Worm (Caenorhabditis elegans): Measurements from ENCODE around the gene byn-1.
A peak's percentile ranks its signal among the peaks of the same experiment; 100 is the strongest.

The byn-1 gene

ce11 chrIII:6888497-6888896 is 43.3 kb upstream of the byn-1 start (continued):
- TF ChIP-seq fkh-8 (tag; optimal IDR thresholded peaks at IDR 0.05) = no peak
- TF ChIP-seq irx-1 (tag; optimal IDR thresholded peaks at IDR 0.05) = no peak
- no peak for TF ChIP-seq alr-1 (tag; optimal IDR thresholded peaks at IDR 0.05; ENCODE audit: borderline replicate concordance)
- no peak for TF ChIP-seq sox-4 (tag; optimal IDR thresholded peaks at IDR 0.05)
- no peak for TF ChIP-seq aly-2 (tag; optimal IDR thresholded peaks at IDR 0.05)
- no peak for TF ChIP-seq xbp-1 (tag; optimal IDR thresholded peaks at IDR 0.05)
- TF ChIP-seq tlp-1 (tag; optimal IDR thresholded peaks at IDR 0.05) = no peak
- no peak for TF ChIP-seq nhr-237 (tag; optimal IDR thresholded peaks at IDR 0.05)
- TF ChIP-seq grh-1 (GFP tag; IDR thresholded peaks at IDR 0.05) = no peak
- TF ChIP-seq nhr-85 (tag) = no peak
- peak; percentile 31 for TF ChIP-seq snu-23 (GFP tag; optimal IDR thresholded peaks at IDR 0.05)
- no peak for TF ChIP-seq hlh-4 (tag; optimal IDR thresholded peaks at IDR 0.05)
- TF ChIP-seq isw-1 (GFP tag; IDR thresholded peaks at IDR 0.05) = no peak
- no peak for TF ChIP-seq jun-1 (tag; optimal IDR thresholded peaks at IDR 0.05)
- TF ChIP-seq ceh-90 (tag; optimal IDR thresholded peaks at IDR 0.05) = no peak
- TF ChIP-seq nhr-12 (tag; optimal IDR thresholded peaks at IDR 0.05) = no peak
- TF ChIP-seq lin-35 (GFP tag; optimal IDR thresholded peaks at IDR 0.05) = peak; percentile 11 to 62
- TF ChIP-seq lsy-2 (tag; optimal IDR thresholded peaks at IDR 0.05) = peak in 1 of 2 experiments; percentile 46
- peak; percentile 4 for TF ChIP-seq nhr-20 (tag; optimal IDR thresholded peaks at IDR 0.05)
- no peak for TF ChIP-seq blmp-1 (tag; optimal IDR thresholded peaks at IDR 0.05)

- TF ChIP-seq tlp-1 (tag; optimal IDR thresholded peaks at IDR 0.05) (no peak), unc-130 (tag; optimal IDR thresholded peaks at IDR 0.05) (peak; percentile 1), F16B12.6 (tag; optimal IDR thresholded peaks at IDR 0.05) (peak; percentile 79), fkh-10 (GFP tag; optimal IDR thresholded peaks at IDR 0.05) (no peak), zag-1 (tag; optimal IDR thresholded peaks at IDR 0.05) (no peak), hlh-17 (GFP tag; optimal IDR thresholded peaks at IDR 0.05; ENCODE audit: borderline replicate concordance) (no peak), unc-62 (GFP tag; optimal IDR thresholded peaks at IDR 0.05) (no peak), tbx-2 (tag; optimal IDR thresholded peaks at IDR 0.05) (no peak), swsn-7 (tag; optimal IDR thresholded peaks at IDR 0.05) (peak; percentile 6), nhr-237 (tag; optimal IDR thresholded peaks at IDR 0.05) (no peak), sox-4 (tag; optimal IDR thresholded peaks at IDR 0.05) (no peak), hlh-4 (tag; optimal IDR thresholded peaks at IDR 0.05) (no peak), elt-3 (tag; optimal IDR thresholded peaks at IDR 0.05) (no peak), blmp-1 (tag; optimal IDR thresholded peaks at IDR 0.05) (peak; percentile 42), snpc-4 (tag; optimal IDR thresholded peaks at IDR 0.05) (no peak), lin-15B (tag; optimal IDR thresholded peaks at IDR 0.05) (no peak), dpl-1 (GFP tag; optimal IDR thresholded peaks at IDR 0.05) (peak; percentile 53 to 83 (median 76)), nhr-19 (GFP tag; conservative IDR thresholded peaks at IDR 0.05) (no peak), nhr-47 (tag; optimal IDR thresholded peaks at IDR 0.05) (peak; percentile 8), mef-2 (tag; optimal IDR thresholded peaks at IDR 0.05) (no peak), ces-1 (GFP tag; optimal IDR thresholded peaks at IDR 0.05) (no peak), egl-27 (tag; optimal IDR thresholded peaks at IDR 0.05) (no peak), alr-1 (tag; optimal IDR thresholded peaks at IDR 0.05; ENCODE audit: borderline replicate concordance) (no peak), nhr-71 (tag; optimal IDR thresholded peaks at IDR 0.05) (peak; percentile 24), C16A3.4 (tag; optimal IDR thresholded peaks at IDR 0.05) (no peak), mep-1 (tag; optimal IDR thresholded peaks at IDR 0.05) (peak; percentile 52), mdl-1 (tag; optimal IDR thresholded peaks at IDR 0.05) (no peak), nhr-20 (tag; optimal IDR thresholded peaks at IDR 0.05) (peak; percentile 11), snu-23 (GFP tag; optimal IDR thresholded peaks at IDR 0.05) (peak; percentile 41), lin-39 (tag; optimal IDR thresholded peaks at IDR 0.05) (no peak), rnt-1 (tag; optimal IDR thresholded peaks at IDR 0.05) (no peak), skn-1 (tag; optimal IDR thresholded peaks at IDR 0.05) (peak; percentile 27), lin-35 (GFP tag; optimal IDR thresholded peaks at IDR 0.05) (peak; percentile 57 to 87), mab-9 (GFP tag; IDR thresholded peaks at IDR 0.05) (no peak), lsy-2 (tag; optimal IDR thresholded peaks at IDR 0.05) (peak in 1 of 2 experiments; percentile 63), xbp-1 (tag; optimal IDR thresholded peaks at IDR 0.05) (no peak), sup-37 (GFP tag; optimal IDR thresholded peaks at IDR 0.05) (no peak), aly-2 (tag; optimal IDR thresholded peaks at IDR 0.05) (no peak), isw-1 (GFP tag; IDR thresholded peaks at IDR 0.05) (no peak), pqm-1 (tag; optimal IDR thresholded peaks at IDR 0.05) (no peak), efl-1 (optimal IDR thresholded peaks at IDR 0.05) (peak in 1 of 2 experiments; percentile 74), efl-1 (GFP tag; optimal IDR thresholded peaks at IDR 0.05 in 1 of 2) (peak; percentile 80 to 97)
Observed at ce11 chrIII:6888999-6889824, 42.6 kb upstream of the byn-1 start, which contains the start of the genes brd-1 and K04C2.2. Gene brd-1, minus strand, starts transcription at chrIII:6889504. Gene K04C2.2, plus strand, starts transcription at chrIII:6889774.

Measured in whole organism, L1 larva.